Fruit fly (Drosophila melanogaster) S2 (cell line): Measurements from ENCODE around the gene sage.

ENCODE experiments used
- CG8478 ChIP-seq: fragments of >200 bp; optimal IDR thresholded peaks from 2 replicates; lab custom pipeline; 2018
- CTCF ChIP-seq, 2 experiments: fragments of >200 bp; optimal IDR thresholded peaks; 2 replicates each; lab custom pipeline; 2018

dm6 chr3R:9254798-9255197, 9.1 kb downstream of the sage start, which contains the start of gene CG16734:
- TF ChIP-seq CG8478 (no peak), CTCF (optimal IDR thresholded peaks at IDR 0.05; lab: Kevin White, UChicago) (no peak)
